Fruit fly (Drosophila melanogaster) whole organism: Measurements from ENCODE around the gene swm.

Experiments used
- CG8478 ChIP-seq: fragments of >200 bp; optimal IDR thresholded peaks from 2 replicates; lab custom pipeline; 2018; ENCODE audit warnings: inconsistent platforms
- Dll ChIP-seq: fragments of >200 bp; optimal IDR thresholded peaks from 2 replicates; lab custom pipeline; 2017
- pan ChIP-seq: fragments of >200 bp; optimal IDR thresholded peaks from 2 replicates; lab custom pipeline; 2017
- psq ChIP-seq: fragments of >200 bp; optimal IDR thresholded peaks from 2 replicates; lab custom pipeline; 2017
- usp ChIP-seq: fragments of >200 bp; optimal IDR thresholded peaks from 2 replicates; lab custom pipeline; 2017; ENCODE audit warnings: missing biosample characterization, missing genetic modification characterization, mixed read lengths

- TF ChIP-seq usp (GFP tag; lab: Kevin White, UChicago) = no peak
- TF ChIP-seq CG8478 (lab: Kevin White, UChicago) = no peak
- no peak for TF ChIP-seq pan (lab: Kevin White, UChicago)
- no peak for TF ChIP-seq Dll (lab: Kevin White, UChicago)
- no peak for TF ChIP-seq psq (lab: Kevin White, UChicago)
Measured at dm6 chr2L:19543010-19543564, 50.0 kb downstream of the swm start.
